Worm (Caenorhabditis elegans): ENCODE measurements around the gene str-121.

str-121 gene

DNA sequence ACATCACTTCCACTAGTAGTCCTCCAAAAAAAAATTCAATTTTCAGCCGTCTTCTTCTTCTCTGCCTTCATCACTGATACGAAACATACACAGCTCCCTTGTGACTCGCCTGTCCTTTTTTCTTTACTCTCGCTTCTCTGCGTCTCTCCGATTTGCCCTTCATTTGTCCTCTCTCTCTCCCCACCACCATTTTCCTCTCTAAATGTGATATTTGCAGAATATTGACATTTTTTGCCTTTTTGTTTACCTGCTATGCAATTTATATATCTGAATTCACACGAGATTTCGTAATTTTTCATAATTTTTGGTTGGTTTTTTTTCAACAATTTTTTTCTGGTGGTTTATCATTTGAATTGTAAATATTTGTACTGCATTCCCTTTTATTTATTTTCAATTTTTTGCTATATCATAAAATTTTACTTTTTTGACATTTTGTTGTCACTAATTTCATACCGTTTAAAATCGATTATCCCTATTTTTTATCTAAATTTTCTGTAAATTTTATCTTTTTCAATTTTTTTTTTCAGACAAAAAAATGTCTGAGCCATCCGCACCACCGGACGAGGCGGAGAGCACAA is 50.5 kb downstream of the str-121 start, which contains the start of gene lec-12 (continued):
- no peak for TF ChIP-seq Y116A8C.19 (tag; optimal IDR thresholded peaks at IDR 0.05; ENCODE audit: borderline replicate concordance)
- TF ChIP-seq skn-1 (tag; optimal IDR thresholded peaks at IDR 0.05): peak; percentile 11
- no peak for TF ChIP-seq C34B4.2 (tag; optimal IDR thresholded peaks at IDR 0.05)
- TF ChIP-seq snpc-4 (tag; optimal IDR thresholded peaks at IDR 0.05): no peak
- peak; percentile 24 for TF ChIP-seq nhr-20 (tag; optimal IDR thresholded peaks at IDR 0.05)
- TF ChIP-seq ceh-82 (tag; optimal IDR thresholded peaks at IDR 0.05): no peak
- TF ChIP-seq unc-86 (tag; optimal IDR thresholded peaks at IDR 0.05): no peak
- TF ChIP-seq nhr-47 (tag; optimal IDR thresholded peaks at IDR 0.05): peak; percentile 16
- no peak for TF ChIP-seq unc-98 (GFP tag; IDR thresholded peaks at IDR 0.05)
- TF ChIP-seq nhr-237 (tag; optimal IDR thresholded peaks at IDR 0.05): no peak
- no peak for TF ChIP-seq ztf-4 (tag; optimal IDR thresholded peaks at IDR 0.05)
- TF ChIP-seq lsy-2 (tag; optimal IDR thresholded peaks at IDR 0.05): peak in 1 of 2 experiments; percentile 10
- no peak for TF ChIP-seq lin-15B (tag; optimal IDR thresholded peaks at IDR 0.05)
- TF ChIP-seq egl-13 (tag; optimal IDR thresholded peaks at IDR 0.05): no peak
- TF ChIP-seq tbx-2 (tag; optimal IDR thresholded peaks at IDR 0.05): no peak
- TF ChIP-seq xbp-1 (tag; optimal IDR thresholded peaks at IDR 0.05): no peak
- TF ChIP-seq blmp-1 (tag; optimal IDR thresholded peaks at IDR 0.05): no peak
- TF ChIP-seq mep-1 (tag; optimal IDR thresholded peaks at IDR 0.05): peak; percentile 15
- TF ChIP-seq nhr-12 (tag; optimal IDR thresholded peaks at IDR 0.05): no peak
- no peak for TF ChIP-seq ztf-11 (tag; optimal IDR thresholded peaks at IDR 0.05)
- no peak for TF ChIP-seq F16B12.6 (tag; optimal IDR thresholded peaks at IDR 0.05)
- TF ChIP-seq zip-4 (GFP tag; optimal IDR thresholded peaks at IDR 0.05): no peak
- no peak for TF ChIP-seq nhr-28 (tag; optimal IDR thresholded peaks at IDR 0.05)
- TF ChIP-seq C04F5.9 (tag; optimal IDR thresholded peaks at IDR 0.05): no peak
- no peak for TF ChIP-seq nhr-90 (tag; optimal IDR thresholded peaks at IDR 0.05; ENCODE audit: poor library complexity)
- TF ChIP-seq ama-1 (optimal IDR thresholded peaks at IDR 0.05): no peak
- TF ChIP-seq ces-1 (GFP tag; optimal IDR thresholded peaks at IDR 0.05): no peak
- no peak for TF ChIP-seq jun-1 (tag; optimal IDR thresholded peaks at IDR 0.05)
- no peak for TF ChIP-seq ceh-88 (GFP tag; IDR thresholded peaks at IDR 0.05)
- no peak for TF ChIP-seq tlp-1 (tag; optimal IDR thresholded peaks at IDR 0.05)
- no peak for TF ChIP-seq swsn-7 (tag; optimal IDR thresholded peaks at IDR 0.05)
- no peak for TF ChIP-seq aha-1 (tag; optimal IDR thresholded peaks at IDR 0.05)
- TF ChIP-seq isw-1 (GFP tag; IDR thresholded peaks at IDR 0.05): no peak
- no peak for TF ChIP-seq C16A3.4 (tag; optimal IDR thresholded peaks at IDR 0.05)
